Fruit fly (Drosophila melanogaster) whole organism, embryonic: ENCODE data around the gene BomT3.

Source experiments
- CG11093 ChIP-seq: fragments of 200-800 bp; sonication (Bioruptor generic); IDR thresholded peaks from 3 replicates; pipeline ENCODE4 v1.3.6; 2022; ENCODE audit warnings: missing biosample characterization, missing genetic modification characterization
- klu ChIP-seq: fragments of 200-800 bp; sonication (Bioruptor generic); IDR thresholded peaks from 2 replicates; pipeline ENCODE4 v1.3.6; 2022; ENCODE audit warnings: missing biosample characterization, missing genetic modification characterization
- schlank ChIP-seq: fragments of 200-800 bp; sonication (Bioruptor generic); optimal IDR thresholded peaks from 2 replicates; lab custom pipeline; 2018; ENCODE audit warnings: missing biosample characterization, mild to moderate bottlenecking, missing genetic modification characterization

- no peak for TF ChIP-seq CG11093 (GFP tag; lab: Robert Waterston, UW)
- TF ChIP-seq klu (GFP tag; lab: Robert Waterston, UW), result no peak
- TF ChIP-seq schlank, result no peak
Observed at dm6 chr3R:22042982-22043381, 43.2 kb downstream of the BomT3 start.
